Fruit fly (Drosophila melanogaster) whole organism, prepupa: ENCODE data around the gene IFT54.

Experiments
- CG11294 ChIP-seq: fragments of 200-800 bp; sonication (Bioruptor generic); IDR thresholded peaks from 2 replicates; pipeline ENCODE4 v1.3.6; 2022; ENCODE audit warnings: missing biosample characterization, missing genetic modification characterization
- Sox15 ChIP-seq: fragments of 200-800 bp; sonication (Bioruptor generic); optimal IDR thresholded peaks from 3 replicates; lab custom pipeline; 2016; ENCODE audit warnings: missing biosample characterization, missing genetic modification characterization

DNA sequence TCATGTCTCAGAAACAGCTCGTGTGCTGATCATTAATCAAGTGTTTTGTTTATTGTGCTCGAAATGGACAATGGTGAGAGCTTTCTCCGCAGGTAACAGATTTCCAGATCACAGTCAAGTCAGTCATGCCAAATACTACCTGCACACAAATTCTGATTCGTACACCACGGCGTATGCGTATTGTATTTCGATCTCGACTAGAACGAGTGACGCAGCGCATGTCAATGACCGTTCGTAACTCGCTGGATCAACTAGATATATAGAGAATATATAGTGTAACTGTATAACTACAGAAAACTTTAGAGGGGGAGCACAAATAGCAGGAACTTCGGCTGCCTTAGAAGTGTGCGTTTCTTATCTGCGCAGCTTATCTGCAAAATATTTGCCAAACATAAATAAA is 5.5 kb upstream of the IFT54 start:
- no peak for TF ChIP-seq CG11294 (GFP tag; lab: Robert Waterston, UW)
- TF ChIP-seq Sox15 (GFP tag; lab: Kevin White, UChicago): no peak
